Fruit fly (Drosophila melanogaster): ENCODE results near the gene Rab9D.

The Rab9D gene

dm6 chrX:10628874-10629273 lies 40.0 kb downstream of the Rab9D start (continued):
- TF ChIP-seq CG15336 (GFP tag; IDR thresholded peaks at IDR 0.05) = 0 out of 2 replicates have a peak, but pooled peaks have one; percentile 35
- no peak for TF ChIP-seq CG11762 (GFP tag; optimal IDR thresholded peaks at IDR 0.05; ENCODE audit: insufficient read depth)
- TF ChIP-seq pdm3 (GFP tag; optimal IDR thresholded peaks at IDR 0.05) = peak; percentile 46
- TF ChIP-seq ss (GFP tag; optimal IDR thresholded peaks at IDR 0.05) = peak; percentile 26 to 45
- peak; percentile 46 for TF ChIP-seq acj6 (GFP tag; optimal IDR thresholded peaks at IDR 0.05)
- TF ChIP-seq CG1621 (tag; optimal IDR thresholded peaks at IDR 0.05) = peak; percentile 9
- peak; percentile 45 for TF ChIP-seq CG6792 (GFP tag; optimal IDR thresholded peaks at IDR 0.05)

All from whole organism, prepupa.